Fruit fly (Drosophila melanogaster) whole organism, pupa: ENCODE measurements around the gene Sec5.

Experiments used
- CG10348 ChIP-seq: fragments of 200-800 bp; sonication (Bioruptor generic); IDR thresholded peaks from 2 replicates; pipeline ENCODE4 v1.3.6; 2022; ENCODE audit warnings: missing biosample characterization, missing genetic modification characterization
- CG12605 ChIP-seq: fragments of 200-800 bp; sonication (Bioruptor generic); IDR thresholded peaks from 2 replicates; pipeline ENCODE4 v1.3.6; 2022; ENCODE audit warnings: missing biosample characterization, missing genetic modification characterization
- CG13204 ChIP-seq: fragments of 200-800 bp; sonication (Bioruptor generic); optimal IDR thresholded peaks from 2 replicates; lab custom pipeline; 2018; ENCODE audit warnings: missing biosample characterization, mild to moderate bottlenecking, missing genetic modification characterization, moderate library complexity
- CG14655 ChIP-seq: fragments of 200-800 bp; sonication (Bioruptor generic); optimal IDR thresholded peaks from 3 replicates; lab custom pipeline; 2017; ENCODE audit warnings: mild to moderate bottlenecking, missing biosample characterization, missing genetic modification reagents, missing genetic modification characterization
- CG15710 ChIP-seq: fragments of 200-800 bp; sonication (Bioruptor generic); optimal IDR thresholded peaks from 2 replicates; lab custom pipeline; 2018; ENCODE audit warnings: missing biosample characterization, mild to moderate bottlenecking, missing genetic modification characterization, moderate library complexity
- CG17806 ChIP-seq: fragments of 200-800 bp; sonication (Bioruptor generic); optimal IDR thresholded peaks from 2 replicates; lab custom pipeline; 2018; ENCODE audit warnings: missing biosample characterization, mild to moderate bottlenecking, missing genetic modification characterization, moderate library complexity
- CG32121 ChIP-seq: fragments of 200-800 bp; sonication (Bioruptor generic); IDR thresholded peaks from 2 replicates; pipeline ENCODE4 v1.3.6; 2022; ENCODE audit warnings: missing biosample characterization, missing genetic modification characterization
- CG34367 ChIP-seq: fragments of 200-800 bp; sonication (Bioruptor generic); optimal IDR thresholded peaks from 2 replicates; lab custom pipeline; 2018; ENCODE audit warnings: missing biosample characterization, mild to moderate bottlenecking, missing genetic modification characterization
- CG4496 ChIP-seq: fragments of 200-800 bp; sonication (Bioruptor generic); IDR thresholded peaks from 3 replicates; pipeline ENCODE4 v1.3.6; 2022; ENCODE audit warnings: missing biosample characterization, missing genetic modification characterization
- CG8159 ChIP-seq: fragments of 200-800 bp; sonication (Bioruptor generic); optimal IDR thresholded peaks from 3 replicates; lab custom pipeline; 2018; ENCODE audit warnings: missing biosample characterization, mild to moderate bottlenecking, missing genetic modification characterization, moderate library complexity
- CG8301 ChIP-seq: fragments of 200-800 bp; sonication (Bioruptor generic); optimal IDR thresholded peaks from 2 replicates; lab custom pipeline; 2018; ENCODE audit warnings: missing biosample characterization, mild to moderate bottlenecking, missing genetic modification characterization
- CG9948 ChIP-seq: fragments of 200-800 bp; sonication (Bioruptor generic); optimal IDR thresholded peaks from 2 replicates; lab custom pipeline; 2018; ENCODE audit warnings: missing biosample characterization, mild to moderate bottlenecking, missing genetic modification characterization, moderate library complexity
- D1 ChIP-seq: fragments of 200-800 bp; sonication (Bioruptor generic); optimal IDR thresholded peaks from 2 replicates; lab custom pipeline; 2018; ENCODE audit warnings: missing biosample characterization, mild to moderate bottlenecking, missing genetic modification characterization, moderate library complexity
- EcR ChIP-seq: fragments of 200-800 bp; sonication (Bioruptor generic); optimal IDR thresholded peaks from 3 replicates; lab custom pipeline; 2019; ENCODE audit warnings: missing biosample characterization, missing genetic modification characterization, mild to moderate bottlenecking, moderate library complexity, missing genetic modification reagents
- Ets98B ChIP-seq: fragments of 200-800 bp; sonication (Bioruptor generic); IDR thresholded peaks from 2 replicates; pipeline ENCODE4 v1.3.6; 2022; ENCODE audit warnings: missing biosample characterization, missing genetic modification characterization
- Pif1A ChIP-seq: fragments of 200-800 bp; sonication (Bioruptor generic); optimal IDR thresholded peaks from 3 replicates; lab custom pipeline; 2016; ENCODE audit warnings: missing biosample characterization, missing genetic modification characterization
- Pif1B ChIP-seq: fragments of 200-800 bp; sonication (Bioruptor generic); optimal IDR thresholded peaks from 3 replicates; lab custom pipeline; 2016; ENCODE audit warnings: missing biosample characterization, missing genetic modification characterization
- Snoo ChIP-seq: fragments of 200-800 bp; sonication (Bioruptor generic); optimal IDR thresholded peaks from 3 replicates; lab custom pipeline; 2017; ENCODE audit warnings: missing biosample characterization, mild to moderate bottlenecking, missing genetic modification characterization, inconsistent platforms
- fd96Ca ChIP-seq: fragments of 200-800 bp; sonication (Bioruptor generic); IDR thresholded peaks from 3 replicates; pipeline ENCODE4 v1.3.6; 2022; ENCODE audit warnings: missing biosample characterization, missing genetic modification characterization
- gl ChIP-seq: fragments of 200-800 bp; sonication (Bioruptor generic); optimal IDR thresholded peaks from 2 replicates; lab custom pipeline; 2018; ENCODE audit warnings: missing biosample characterization, mild to moderate bottlenecking, missing genetic modification characterization
- rn ChIP-seq: fragments of 200-800 bp; sonication (Bioruptor generic); IDR thresholded peaks from 2 replicates; pipeline ENCODE4 v1.3.6; 2022; ENCODE audit warnings: missing biosample characterization, missing genetic modification characterization

The Sec5 gene

DNA sequence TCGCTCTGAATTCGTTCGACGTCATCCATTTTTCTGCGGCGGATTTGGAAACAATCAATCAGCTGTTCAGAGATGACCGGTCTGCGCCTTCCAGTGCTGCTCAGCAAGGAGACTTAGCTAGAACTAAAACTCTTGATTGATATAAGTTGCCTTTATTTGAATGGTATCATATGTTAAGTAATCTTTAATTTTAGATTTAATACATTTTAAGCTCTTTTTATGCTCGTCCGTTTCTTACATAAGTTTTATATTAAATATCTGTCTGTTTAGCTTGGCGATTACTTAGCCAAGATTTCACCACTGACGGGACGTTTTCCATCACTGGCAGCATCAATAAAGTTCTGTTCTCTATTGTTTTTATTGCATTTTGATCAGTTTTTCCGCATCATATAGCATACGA is at the start of gene Sec5, which contains the start of gene Cog3:
Sec5 (plus strand) TSS at position 296 of the 400 bp plus-strand sequence.
Cog3 (minus strand) TSS at position 58 of the 400 bp plus-strand sequence.
- TF ChIP-seq CG15710 (tag; lab: Kevin White, UChicago): peak; percentile 73
- peak; percentile 59; the same call in 2 of the 3 replicates for TF ChIP-seq fd96Ca
- no peak for TF ChIP-seq D1
- TF ChIP-seq CG10348 (GFP tag; lab: Robert Waterston, UW): no peak
- no peak for TF ChIP-seq gl
- no peak for TF ChIP-seq CG12605 (GFP tag; lab: Robert Waterston, UW)
- TF ChIP-seq CG4496: peak; percentile 55; the same call in 2 of the 3 replicates
- TF ChIP-seq CG9948 (tag; lab: Kevin White, UChicago): peak; percentile 47
- TF ChIP-seq CG14655 (GFP tag; lab: Kevin White, UChicago): no peak
- peak; percentile 48 for TF ChIP-seq CG17806 (tag; lab: Kevin White, UChicago)
- TF ChIP-seq rn: no peak
- TF ChIP-seq CG32121: peak; percentile 63
- no peak for TF ChIP-seq Pif1B
- peak; percentile 59 for TF ChIP-seq Snoo (tag; lab: Kevin White, UChicago)

DNA sequence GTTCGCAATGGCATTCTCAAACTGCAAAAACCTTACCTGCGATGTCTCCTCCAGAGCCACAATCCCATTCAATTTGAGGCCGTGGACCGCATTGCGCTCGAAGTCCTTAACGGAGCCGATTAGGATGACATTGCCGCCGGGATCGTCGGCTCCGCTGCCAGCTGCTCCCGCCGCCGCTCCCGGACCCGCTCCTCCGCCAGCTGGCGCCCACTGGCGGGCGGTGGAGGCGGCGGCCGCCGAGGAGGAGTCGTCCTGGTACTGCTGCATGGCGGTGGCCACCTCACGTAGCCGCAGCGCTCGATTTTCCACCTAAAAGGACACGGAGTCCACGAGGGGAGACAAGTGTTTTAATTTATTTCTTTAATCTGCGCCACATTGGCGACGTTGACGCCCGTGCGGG is 49.4 kb upstream of the Sec5 start:
- TF ChIP-seq Pif1B (no peak), CG9948 (tag; lab: Kevin White, UChicago) (no peak), CG34367 (tag; lab: Kevin White, UChicago) (no peak), CG10348 (GFP tag; lab: Robert Waterston, UW) (no peak), EcR (GFP tag; lab: Kevin White, UChicago) (no peak), CG13204 (GFP tag; lab: Kevin White, UChicago) (no peak), fd96Ca (no peak), CG17806 (tag; lab: Kevin White, UChicago) (no peak), gl (no peak), Pif1A (no peak)

DNA sequence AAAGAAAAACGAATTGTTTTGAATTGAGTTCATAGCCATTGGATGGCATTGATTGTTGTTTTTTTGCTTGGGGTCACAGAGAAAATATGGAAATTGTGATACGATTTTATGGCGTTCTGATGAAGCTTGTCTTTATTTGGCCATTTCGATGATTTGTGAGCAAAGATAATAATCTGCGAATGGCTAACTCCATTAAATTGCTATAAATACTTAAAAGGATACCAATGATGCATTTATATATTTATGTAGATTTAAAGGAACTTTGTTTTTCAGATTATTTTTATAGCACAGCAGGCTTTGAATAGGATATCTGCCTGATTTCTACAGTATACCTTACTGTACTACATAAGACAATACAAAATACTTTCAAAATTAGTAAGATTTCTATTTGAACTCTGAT is 46.8 kb upstream of the Sec5 start, which contains the start of gene CG8840:
CG8840 (plus strand) TSS at position 301 of the 400 bp plus-strand sequence.
- TF ChIP-seq CG12605 (GFP tag; lab: Robert Waterston, UW): no peak
- no peak for TF ChIP-seq CG17806 (tag; lab: Kevin White, UChicago)
- TF ChIP-seq Pif1B: no peak
- TF ChIP-seq Snoo (tag; lab: Kevin White, UChicago): no peak
- no peak for TF ChIP-seq gl
- no peak for TF ChIP-seq rn
- no peak for TF ChIP-seq EcR (GFP tag; lab: Kevin White, UChicago)
- no peak for TF ChIP-seq CG15710 (tag; lab: Kevin White, UChicago)
- TF ChIP-seq, all 21 proteins: peak for 0

DNA sequence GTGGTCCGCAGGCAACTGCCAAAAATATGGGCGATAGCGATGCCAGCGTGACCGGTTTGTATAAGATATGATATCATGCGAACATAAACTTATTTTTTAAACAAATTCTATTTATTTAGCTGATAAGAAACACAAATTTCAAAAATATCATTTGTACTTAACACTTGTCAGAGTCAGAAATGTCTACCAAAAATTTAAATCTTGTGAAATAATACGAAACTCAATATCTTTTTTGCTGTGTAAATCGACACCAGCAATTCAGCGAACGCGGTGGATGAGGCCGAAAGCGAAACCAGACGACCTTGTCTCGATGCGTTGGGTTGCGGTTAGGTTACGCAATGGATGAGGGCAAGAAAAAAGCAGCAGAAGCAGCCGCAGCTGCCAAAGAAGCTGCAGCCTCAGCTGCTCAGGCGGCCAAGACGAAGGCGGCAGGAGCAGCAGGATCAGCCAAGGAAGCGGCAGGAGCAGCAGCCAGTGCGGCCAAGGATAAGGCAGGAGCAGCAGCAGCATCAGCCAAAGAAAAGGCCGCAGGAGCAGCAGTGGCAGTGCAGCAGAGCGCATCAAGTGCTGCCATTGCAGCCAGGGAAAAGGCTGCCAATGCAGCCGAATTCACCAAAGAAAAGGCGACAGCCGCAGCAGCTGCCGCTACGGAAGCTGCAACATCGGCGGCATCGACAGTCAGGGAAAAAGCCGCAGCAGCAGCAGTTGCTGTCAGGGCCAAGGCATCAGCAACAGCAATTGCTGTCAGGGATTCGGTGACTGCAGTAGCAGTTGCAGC is 40.4 kb upstream of the Sec5 start, which contains the start of gene CG31952:
CG31952 (plus strand) TSS at position 167 of the 778 bp plus-strand sequence.
- no peak for TF ChIP-seq CG4496
- peak; percentile 14 for TF ChIP-seq CG8159 (tag; lab: Kevin White, UChicago)
- TF ChIP-seq D1: no peak
- no peak for TF ChIP-seq CG13204 (GFP tag; lab: Kevin White, UChicago)
- TF ChIP-seq Pif1A: peak; percentile 32

DNA sequence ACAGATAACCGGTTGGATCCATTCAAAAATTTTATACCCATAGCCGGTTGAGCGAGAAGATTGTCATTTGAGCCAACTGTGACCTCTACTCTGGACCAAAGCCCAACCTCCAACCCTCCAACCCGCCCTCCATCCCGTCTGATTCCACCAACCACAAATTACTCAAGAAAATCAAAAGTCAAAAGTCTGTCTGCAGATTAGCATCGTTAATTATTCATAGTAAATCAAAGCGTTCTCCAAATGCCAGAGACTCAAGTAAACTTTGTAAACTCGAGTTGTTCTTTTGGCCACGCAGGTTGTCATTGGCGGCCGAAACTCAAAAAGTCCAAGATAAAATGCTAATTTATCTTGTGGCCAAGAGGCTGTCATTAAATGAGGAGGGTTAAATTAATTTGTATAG is 39.5 kb upstream of the Sec5 start:
- TF ChIP-seq CG12605 (GFP tag; lab: Robert Waterston, UW) (no peak), CG15710 (tag; lab: Kevin White, UChicago) (no peak), CG34367 (tag; lab: Kevin White, UChicago) (no peak), CG8159 (tag; lab: Kevin White, UChicago) (no peak), CG9948 (tag; lab: Kevin White, UChicago) (no peak), D1 (no peak), CG17806 (tag; lab: Kevin White, UChicago) (no peak), CG10348 (GFP tag; lab: Robert Waterston, UW) (no peak), Snoo (tag; lab: Kevin White, UChicago) (no peak), CG32121 (no peak), Ets98B (GFP tag; lab: Robert Waterston, UW) (no peak), EcR (GFP tag; lab: Kevin White, UChicago) (no peak), CG14655 (GFP tag; lab: Kevin White, UChicago) (no peak), fd96Ca (no peak), CG8301 (tag; lab: Kevin White, UChicago) (no peak), Pif1A (no peak), Pif1B (no peak), rn (no peak), gl (no peak), CG4496 (no peak)

DNA sequence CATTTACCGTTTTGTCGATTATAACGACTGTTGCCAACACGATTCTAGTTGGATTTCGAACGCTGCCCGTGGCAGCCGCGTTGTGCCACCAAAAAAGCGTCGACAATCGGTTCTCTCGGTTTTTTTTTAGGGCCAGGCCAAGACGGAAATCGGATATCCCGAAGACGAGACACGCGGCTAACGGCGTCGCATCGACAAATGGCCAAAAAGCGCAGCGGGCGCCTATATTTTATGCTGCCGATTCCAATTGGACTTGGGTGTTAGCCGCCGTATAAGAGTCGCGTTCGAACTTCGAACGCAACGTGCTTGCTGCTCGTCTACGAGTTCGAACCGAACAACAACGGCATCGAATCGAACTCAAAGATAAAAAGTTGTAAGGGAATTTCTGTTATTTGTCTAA is 34.3 kb upstream of the Sec5 start:
- TF ChIP-seq CG10348 (GFP tag; lab: Robert Waterston, UW) (no peak), CG4496 (peak; percentile 65; the same call in 1 of the 3 replicates), CG32121 (no peak), EcR (GFP tag; lab: Kevin White, UChicago) (no peak), fd96Ca (no peak), D1 (no peak)

DNA sequence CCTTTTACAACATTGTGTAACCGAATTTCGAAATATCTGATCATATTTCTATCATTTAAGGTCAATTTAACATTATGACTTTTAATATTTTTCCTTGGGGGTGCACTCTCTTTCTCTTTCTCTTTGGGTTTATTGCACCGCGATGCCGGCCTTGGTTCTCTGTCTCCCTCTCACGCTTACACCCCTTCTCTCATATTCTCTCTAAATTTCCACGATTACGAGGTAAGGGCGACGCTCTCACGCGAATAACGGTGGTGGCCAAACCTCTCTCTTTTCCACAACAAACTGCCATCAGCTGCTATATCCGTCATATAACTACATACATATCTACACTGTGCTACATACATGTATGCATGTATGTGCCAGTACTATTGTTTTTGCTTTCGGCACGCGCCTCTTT is 31.2 kb upstream of the Sec5 start:
- peak; percentile 21 for TF ChIP-seq EcR (GFP tag; lab: Kevin White, UChicago)
- no peak for TF ChIP-seq CG17806 (tag; lab: Kevin White, UChicago)
